Worm (Caenorhabditis elegans): ENCODE measurements around the gene acdh-11.

acdh-11 gene

ce11 chrIII:10538757-10539213, 27.3 kb upstream of the acdh-11 start, which contains the start of gene nlp-68:
Gene nlp-68 (minus strand): TSS chrIII:10539163.
- TF ChIP-seq nhr-76 (tag; optimal IDR thresholded peaks at IDR 0.05) (no peak), skn-1 (tag; optimal IDR thresholded peaks at IDR 0.05) (no peak)

DNA sequence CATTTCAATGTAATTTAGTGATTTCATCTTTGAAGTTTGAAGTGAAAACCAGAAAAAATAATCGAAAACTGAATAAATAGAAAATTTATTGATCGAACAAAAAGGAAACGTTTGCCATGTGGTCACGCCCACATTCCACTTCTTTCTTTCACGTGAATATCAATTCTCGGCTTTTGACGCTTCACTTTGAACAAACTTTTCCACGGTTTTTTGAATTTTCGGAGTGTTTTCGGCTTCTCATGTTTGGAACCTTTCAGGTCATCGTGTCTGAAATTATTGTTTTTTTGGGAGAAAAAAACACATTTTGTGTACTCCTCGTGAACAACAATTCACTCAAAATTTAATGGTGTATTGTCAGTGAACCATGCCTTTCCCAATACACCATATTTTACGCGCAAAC, 13.1 kb upstream of the acdh-11 start, which contains the start of gene T21C12.8:
Gene T21C12.8, minus strand, starts transcription at position 101 of the 400 bp plus-strand sequence.
- TF ChIP-seq elt-1 (tag; optimal IDR thresholded peaks at IDR 0.05) = no peak
- TF ChIP-seq ceh-16 (tag; optimal IDR thresholded peaks at IDR 0.05) = no peak
- TF ChIP-seq eor-1 (tag; optimal IDR thresholded peaks at IDR 0.05) = no peak
- TF ChIP-seq elt-3 (tag; optimal IDR thresholded peaks at IDR 0.05) = no peak
- TF ChIP-seq nhr-12 (tag; optimal IDR thresholded peaks at IDR 0.05) = no peak
- TF ChIP-seq jun-1 (tag; optimal IDR thresholded peaks at IDR 0.05) = no peak
- TF ChIP-seq nhr-25 (tag; optimal IDR thresholded peaks at IDR 0.05) = no peak
- TF ChIP-seq zag-1 (tag; optimal IDR thresholded peaks at IDR 0.05) = no peak
- no peak for TF ChIP-seq daf-12 (tag; optimal IDR thresholded peaks at IDR 0.05)
- no peak for TF ChIP-seq egl-27 (tag; optimal IDR thresholded peaks at IDR 0.05)
- TF ChIP-seq egl-5 (tag; optimal IDR thresholded peaks at IDR 0.05) = no peak
- TF ChIP-seq pha-4 (tag; optimal IDR thresholded peaks at IDR 0.05) = no peak
- no peak for TF ChIP-seq nhr-77 (tag; optimal IDR thresholded peaks at IDR 0.05)

ce11 chrIII:10557910-10558309, 8.1 kb upstream of the acdh-11 start, which contains the start of gene T21C12.4:
Gene T21C12.4 (minus strand): TSS chrIII:10558010.
- TF ChIP-seq mdl-1 (tag; optimal IDR thresholded peaks at IDR 0.05) = no peak
- no peak for TF ChIP-seq elt-3 (tag; optimal IDR thresholded peaks at IDR 0.05)
- no peak for TF ChIP-seq lin-39 (tag; optimal IDR thresholded peaks at IDR 0.05)
- TF ChIP-seq pha-4 (tag; optimal IDR thresholded peaks at IDR 0.05) = no peak
- no peak for TF ChIP-seq snpc-4 (tag; optimal IDR thresholded peaks at IDR 0.05)
- TF ChIP-seq nhr-77 (tag; optimal IDR thresholded peaks at IDR 0.05) = no peak
- no peak for TF ChIP-seq fkh-10 (GFP tag; optimal IDR thresholded peaks at IDR 0.05)
- no peak for TF ChIP-seq mml-1 (tag; optimal IDR thresholded peaks at IDR 0.05)
- no peak for TF ChIP-seq ceh-16 (tag; optimal IDR thresholded peaks at IDR 0.05)
- TF ChIP-seq unc-39 (tag; optimal IDR thresholded peaks at IDR 0.05) = no peak
- TF ChIP-seq hmg-11 (tag; optimal IDR thresholded peaks at IDR 0.05) = no peak
- no peak for TF ChIP-seq zag-1 (tag; optimal IDR thresholded peaks at IDR 0.05)
- TF ChIP-seq elt-2 (tag; optimal IDR thresholded peaks at IDR 0.05) = no peak
- TF ChIP-seq lsy-12 (tag; optimal IDR thresholded peaks at IDR 0.05) = no peak
- no peak for TF ChIP-seq nhr-237 (tag; optimal IDR thresholded peaks at IDR 0.05)
- no peak for TF ChIP-seq ztf-11 (tag; optimal IDR thresholded peaks at IDR 0.05)
- no peak for TF ChIP-seq nhr-67 (tag; optimal IDR thresholded peaks at IDR 0.05)
- TF ChIP-seq nhr-28 (tag; optimal IDR thresholded peaks at IDR 0.05) = no peak
- TF ChIP-seq nhr-23 (tag; optimal IDR thresholded peaks at IDR 0.05) = no peak

DNA sequence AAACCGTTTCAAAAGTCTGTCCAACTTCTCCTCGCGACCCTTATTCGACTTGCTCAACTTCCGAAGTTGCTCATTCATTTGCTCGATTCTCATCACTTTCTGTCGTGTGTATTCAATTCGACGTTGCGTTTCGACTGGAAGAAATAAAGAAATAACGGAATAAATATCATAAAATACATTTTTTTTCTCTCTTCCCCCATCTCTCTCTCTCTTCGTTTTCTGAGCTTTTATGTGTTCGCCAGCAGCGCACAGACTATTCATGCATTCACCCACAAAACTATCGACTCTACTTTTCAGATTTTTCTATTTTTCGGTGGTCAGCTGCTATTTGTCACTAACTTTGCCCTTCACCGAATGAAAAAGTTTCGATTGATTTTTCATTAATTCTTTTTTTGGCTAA, 5.8 kb upstream of the acdh-11 start, which contains the start of gene rab-30:
Gene rab-30, plus strand, starts transcription at position 301 of the 400 bp plus-strand sequence.
- TF ChIP-seq mml-1 (tag; optimal IDR thresholded peaks at IDR 0.05) (no peak), ceh-28 (tag; optimal IDR thresholded peaks at IDR 0.05) (no peak), ceh-16 (tag; optimal IDR thresholded peaks at IDR 0.05) (no peak), nfya-1 (tag; optimal IDR thresholded peaks at IDR 0.05; ENCODE audit: insufficient read depth) (no peak), lin-15B (tag; optimal IDR thresholded peaks at IDR 0.05) (no peak), zag-1 (tag; optimal IDR thresholded peaks at IDR 0.05) (no peak), nhr-237 (tag; optimal IDR thresholded peaks at IDR 0.05) (no peak), egl-27 (tag; optimal IDR thresholded peaks at IDR 0.05) (no peak), nhr-43 (tag; optimal IDR thresholded peaks at IDR 0.05; ENCODE audit: poor library complexity, severe bottlenecking) (no peak), nhr-77 (tag; optimal IDR thresholded peaks at IDR 0.05) (no peak), nhr-76 (tag; optimal IDR thresholded peaks at IDR 0.05) (no peak), fos-1 (tag; optimal IDR thresholded peaks at IDR 0.05) (no peak), nhr-23 (tag; optimal IDR thresholded peaks at IDR 0.05) (no peak), nhr-67 (tag; optimal IDR thresholded peaks at IDR 0.05) (no peak), pha-4 (tag; optimal IDR thresholded peaks at IDR 0.05) (no peak)

DNA sequence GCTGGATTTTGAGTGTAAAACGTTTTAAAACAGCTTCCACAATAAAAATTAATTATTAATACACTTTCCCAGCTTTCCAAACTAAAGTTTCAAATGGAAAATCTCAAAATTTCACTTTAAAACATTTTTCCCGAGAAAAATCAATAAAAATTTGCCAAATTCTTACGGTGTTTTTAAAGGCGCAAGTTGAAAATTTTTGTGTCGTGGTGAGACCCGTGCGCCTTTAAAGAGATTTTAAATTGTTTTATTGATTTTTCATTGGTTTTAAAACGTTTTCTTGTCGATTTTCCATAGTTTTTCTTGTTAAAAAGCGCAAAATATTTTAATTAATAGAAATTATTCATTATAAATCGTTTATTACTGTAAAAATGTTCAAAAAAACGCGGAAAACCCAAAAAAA, 4.2 kb upstream of the acdh-11 start, which contains the start of gene Y45F3A.1:
Gene Y45F3A.1, minus strand, starts transcription at position 12 of the 400 bp plus-strand sequence.
- TF ChIP-seq nhr-28 (tag; optimal IDR thresholded peaks at IDR 0.05) (no peak), mdl-1 (tag; optimal IDR thresholded peaks at IDR 0.05) (no peak), eor-1 (tag; optimal IDR thresholded peaks at IDR 0.05) (no peak), lin-39 (tag; optimal IDR thresholded peaks at IDR 0.05) (no peak), lsy-12 (tag; optimal IDR thresholded peaks at IDR 0.05) (no peak), nhr-237 (tag; optimal IDR thresholded peaks at IDR 0.05) (no peak), ZK546.5 (tag; optimal IDR thresholded peaks at IDR 0.05) (no peak), elt-3 (tag; optimal IDR thresholded peaks at IDR 0.05) (no peak), nhr-67 (tag; optimal IDR thresholded peaks at IDR 0.05) (no peak), unc-62 (GFP tag; optimal IDR thresholded peaks at IDR 0.05) (no peak), sea-2 (GFP tag; optimal IDR thresholded peaks at IDR 0.05) (no peak), elt-1 (tag; optimal IDR thresholded peaks at IDR 0.05) (no peak), ceh-82 (tag; optimal IDR thresholded peaks at IDR 0.05) (no peak), nhr-23 (tag; optimal IDR thresholded peaks at IDR 0.05) (no peak), nhr-77 (tag; optimal IDR thresholded peaks at IDR 0.05) (no peak), fkh-10 (GFP tag; optimal IDR thresholded peaks at IDR 0.05) (no peak), unc-39 (tag; optimal IDR thresholded peaks at IDR 0.05) (no peak), lin-15B (tag; optimal IDR thresholded peaks at IDR 0.05) (no peak), ceh-16 (tag; optimal IDR thresholded peaks at IDR 0.05) (no peak), nhr-11 (tag; optimal IDR thresholded peaks at IDR 0.05) (no peak)
